Fruit fly (Drosophila melanogaster): ENCODE results near the gene Npc1a.

The Npc1a gene

dm6 chr2L:10191396-10191795, 29.6 kb downstream of the Npc1a start, which contains the start of gene Fum4:
Gene Fum4 (minus strand): TSS chr2L:10191496.
- TF ChIP-seq br (GFP tag; optimal IDR thresholded peaks at IDR 0.05) (no peak), sv (GFP tag; optimal IDR thresholded peaks at IDR 0.05) (no peak), foxo (GFP tag; optimal IDR thresholded peaks at IDR 0.05) (no peak), Vsx2 (GFP tag; optimal IDR thresholded peaks at IDR 0.05; ENCODE audit: partially characterized antibody) (no peak), Sp1 (GFP tag; optimal IDR thresholded peaks at IDR 0.05) (no peak), HLH106 (tag; optimal IDR thresholded peaks at IDR 0.05) (no peak), CG32264 (GFP tag; optimal IDR thresholded peaks at IDR 0.05) (no peak), rgr (GFP tag; optimal IDR thresholded peaks at IDR 0.05) (no peak), CG9705 (GFP tag; optimal IDR thresholded peaks at IDR 0.05) (no peak), Hr78 (GFP tag; optimal IDR thresholded peaks at IDR 0.05) (no peak), Hnf4 (GFP tag; optimal IDR thresholded peaks at IDR 0.05) (no peak)

DNA sequence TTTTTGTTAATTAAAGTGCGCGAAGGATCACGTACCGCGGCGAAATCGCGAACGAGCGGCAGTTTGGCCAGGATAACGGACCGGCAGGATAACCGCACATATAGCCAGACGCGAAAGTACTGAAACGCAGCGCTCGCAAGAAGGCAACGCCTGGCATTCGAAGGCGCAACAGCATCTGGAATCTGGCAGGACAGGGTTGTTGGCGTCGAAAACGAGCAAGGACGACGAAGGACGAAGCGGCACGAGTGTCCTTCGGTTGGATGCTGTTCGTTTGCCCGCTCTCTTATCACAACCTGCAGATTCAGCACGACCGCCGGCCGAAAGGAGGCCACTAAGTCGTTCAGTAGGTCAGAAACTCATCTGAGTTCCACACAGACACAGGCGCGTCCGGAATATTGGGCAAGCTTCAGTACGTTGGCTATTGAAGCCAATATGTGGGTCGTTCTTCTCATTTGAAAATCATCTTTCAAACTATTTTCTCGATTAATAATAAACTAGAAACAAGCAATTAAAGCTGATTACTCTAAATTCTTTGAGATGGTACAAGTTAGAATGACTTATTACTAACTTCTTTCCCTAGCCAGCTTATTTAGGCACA, 40.7 kb downstream of the Npc1a start, which contains the start of gene CG44153:
Gene CG44153, minus strand, starts transcription at position 75 of the 598 bp plus-strand sequence.
- TF ChIP-seq Rel (GFP tag; optimal IDR thresholded peaks at IDR 0.05) (no peak), Rel (tag; optimal IDR thresholded peaks at IDR 0.05) (no peak), Hr78 (GFP tag; optimal IDR thresholded peaks at IDR 0.05) (no peak), CG32264 (GFP tag; optimal IDR thresholded peaks at IDR 0.05) (no peak), dmrt93B (GFP tag; optimal IDR thresholded peaks at IDR 0.05) (no peak), jim (GFP tag; optimal IDR thresholded peaks at IDR 0.05) (no peak), Myc (optimal IDR thresholded peaks at IDR 0.05) (no peak), br (GFP tag; optimal IDR thresholded peaks at IDR 0.05) (no peak), Hnf4 (GFP tag; optimal IDR thresholded peaks at IDR 0.05) (no peak), OdsH (GFP tag; optimal IDR thresholded peaks at IDR 0.05) (no peak), fru (GFP tag; optimal IDR thresholded peaks at IDR 0.05) (no peak), lola (GFP tag; optimal IDR thresholded peaks at IDR 0.05) (no peak), foxo (GFP tag; optimal IDR thresholded peaks at IDR 0.05) (no peak), dsf (GFP tag; optimal IDR thresholded peaks at IDR 0.05; ENCODE audit: borderline replicate concordance) (no peak), CrebA (GFP tag; optimal IDR thresholded peaks at IDR 0.05; ENCODE audit: borderline replicate concordance) (no peak)

- TF ChIP-seq Mio (GFP tag; optimal IDR thresholded peaks at IDR 0.05) = no peak
- TF ChIP-seq psq (GFP tag; optimal IDR thresholded peaks at IDR 0.05) = no peak
- no peak for TF ChIP-seq woc (GFP tag; optimal IDR thresholded peaks at IDR 0.05)
- TF ChIP-seq Myc (optimal IDR thresholded peaks at IDR 0.05) = no peak
- no peak for TF ChIP-seq Vsx2 (GFP tag; optimal IDR thresholded peaks at IDR 0.05; ENCODE audit: partially characterized antibody)
- no peak for TF ChIP-seq Dif (GFP tag; optimal IDR thresholded peaks at IDR 0.05; ENCODE audit: partially characterized antibody)
- no peak for TF ChIP-seq jim (GFP tag; optimal IDR thresholded peaks at IDR 0.05)
- TF ChIP-seq HLH106 (tag; optimal IDR thresholded peaks at IDR 0.05) = no peak
- TF ChIP-seq CG32264 (GFP tag; optimal IDR thresholded peaks at IDR 0.05) = no peak
- no peak for TF ChIP-seq Hnf4 (GFP tag; optimal IDR thresholded peaks at IDR 0.05)
- TF ChIP-seq Dfd (GFP tag; optimal IDR thresholded peaks at IDR 0.05) = no peak
- no peak for TF ChIP-seq Hr78 (GFP tag; optimal IDR thresholded peaks at IDR 0.05)
- no peak for TF ChIP-seq pan (optimal IDR thresholded peaks at IDR 0.05)
- TF ChIP-seq usp (GFP tag; optimal IDR thresholded peaks at IDR 0.05) = no peak
- no peak for TF ChIP-seq h (GFP tag; optimal IDR thresholded peaks at IDR 0.05)
Observed at dm6 chr2L:10172402-10172801, 48.6 kb downstream of the Npc1a start, which contains the start of gene CG13137. Gene CG13137 (plus strand): TSS chr2L:10172702.

Measured in whole organism, wandering third instar larva.